Worm (Caenorhabditis elegans) whole organism, midembryonic: ENCODE measurements around the gene C09B7.2.

Experiments
- T22C8.4 ChIP-seq: fragments of 200-800 bp; sonication (Bioruptor generic); IDR thresholded peaks from 2 replicates; pipeline ENCODE4 v1.3.6; 2022; ENCODE audit warnings: missing genetic modification characterization, missing compliant biosample characterization
- klf-2 ChIP-seq: fragments of 200-800 bp; sonication (Bioruptor generic); conservative IDR thresholded peaks from 2 replicates; pipeline ENCODE4 v1.3.6; 2022; ENCODE audit warnings: missing genetic modification reagents, missing genetic modification characterization, missing compliant biosample characterization

DNA sequence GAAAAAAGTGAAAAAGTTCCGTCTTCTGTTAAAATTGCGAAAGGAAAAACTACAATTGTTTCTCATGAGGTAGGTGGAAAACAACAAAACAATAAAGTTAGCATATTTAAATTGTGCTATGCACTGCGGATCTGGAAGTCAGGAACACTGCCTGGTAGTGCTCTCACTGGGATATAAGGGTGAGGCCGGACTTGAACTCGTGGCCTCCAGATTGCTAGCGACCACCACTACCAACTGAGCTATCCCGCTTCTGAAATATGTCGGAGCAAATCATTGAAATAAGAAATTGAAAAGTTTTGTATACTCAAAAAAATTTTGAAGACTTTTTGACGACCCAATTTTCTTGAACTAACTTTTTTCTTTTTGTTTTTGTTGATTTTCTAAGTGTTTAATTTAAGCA lies 28.6 kb downstream of the C09B7.2 start:
- TF ChIP-seq T22C8.4 (GFP tag; lab: Robert Waterston, UW) (no peak), klf-2 (GFP tag; lab: Robert Waterston, UW) (no peak)
